Worm (Caenorhabditis elegans): ENCODE data around the gene wdr-83.

wdr-83 gene

ce11 chrII:5032669-5033068 is 1.2 kb upstream of the wdr-83 start (continued):
- TF ChIP-seq snpc-4 (tag; optimal IDR thresholded peaks at IDR 0.05) (no peak), duxl-1 (tag; optimal IDR thresholded peaks at IDR 0.05; ENCODE audit: poor library complexity) (peak; percentile 78), T26A8.4 (GFP tag; IDR thresholded peaks at IDR 0.05) (peak; percentile 84), F49E8.2 (tag; optimal IDR thresholded peaks at IDR 0.05; ENCODE audit: borderline replicate concordance) (peak; percentile 69), nhr-111 (GFP tag; optimal IDR thresholded peaks at IDR 0.05) (peak; percentile 42), dpl-1 (GFP tag; optimal IDR thresholded peaks at IDR 0.05) (peak; percentile 45), F37D6.2 (tag; optimal IDR thresholded peaks at IDR 0.05) (no peak), ceh-28 (tag; optimal IDR thresholded peaks at IDR 0.05) (no peak), rbr-2 (tag; optimal IDR thresholded peaks at IDR 0.05) (peak; percentile 46), ceh-82 (tag; optimal IDR thresholded peaks at IDR 0.05) (no peak), zfp-3 (GFP tag; conservative IDR thresholded peaks at IDR 0.05) (peak; percentile 79; the same call in 1 of the 2 replicates), lin-29 (GFP tag; IDR thresholded peaks at IDR 0.05) (no peak), ces-1 (GFP tag; optimal IDR thresholded peaks at IDR 0.05) (no peak), nhr-25 (tag; optimal IDR thresholded peaks at IDR 0.05; ENCODE audit: borderline replicate concordance, insufficient read depth) (peak; percentile 70), egl-43 (GFP tag; IDR thresholded peaks at IDR 0.05) (peak; percentile 94), tra-1 (GFP tag; IDR thresholded peaks at IDR 0.05) (peak; percentile 82), daf-8 (GFP tag; IDR thresholded peaks at IDR 0.05) (0 out of 2 replicates have a peak, but pooled peaks have one; percentile 21), ceh-32 (tag; optimal IDR thresholded peaks at IDR 0.05; ENCODE audit: poor library complexity) (no peak), nhr-41 (GFP tag; IDR thresholded peaks at IDR 0.05) (peak; percentile 81), ztf-11 (tag; optimal IDR thresholded peaks at IDR 0.05) (no peak), dmd-6 (GFP tag; IDR thresholded peaks at IDR 0.05) (peak; percentile 68), daf-12 (tag; optimal IDR thresholded peaks at IDR 0.05) (no peak), zag-1 (tag; optimal IDR thresholded peaks at IDR 0.05) (no peak), nhr-11 (tag; optimal IDR thresholded peaks at IDR 0.05) (peak; percentile 48)

- TF ChIP-seq unc-62 (GFP tag; optimal IDR thresholded peaks at IDR 0.05 in 1 of 2): peak in 1 of 2 experiments; percentile 99
- TF ChIP-seq unc-62 (tag; optimal IDR thresholded peaks at IDR 0.05): no peak
- TF ChIP-seq egl-27 (tag; optimal IDR thresholded peaks at IDR 0.05): no peak
These were observed 3.6 kb downstream of the wdr-83 start for ce11 chrII:5027952-5028351.

ce11 chrII:5022381-5022855 is 9.1 kb downstream of the wdr-83 start, which contains the start of the genes nsy-1 and F59A6.13:
Gene nsy-1 (plus strand): TSS chrII:5022757.
Gene F59A6.13 (plus strand): TSS chrII:5022805.
- no peak for TF ChIP-seq lir-3 (tag; optimal IDR thresholded peaks at IDR 0.05)
- peak; percentile 39 for TF ChIP-seq dve-1 (tag; optimal IDR thresholded peaks at IDR 0.05; ENCODE audit: insufficient read depth)
- no peak for TF ChIP-seq nhr-42 (GFP tag; IDR thresholded peaks at IDR 0.05)
- TF ChIP-seq lim-7 (GFP tag; IDR thresholded peaks at IDR 0.05): no peak
- TF ChIP-seq vab-7 (GFP tag; IDR thresholded peaks at IDR 0.05): no peak
- TF ChIP-seq lsy-2 (tag; optimal IDR thresholded peaks at IDR 0.05): no peak
- no peak for TF ChIP-seq F10B5.3 (tag; optimal IDR thresholded peaks at IDR 0.05)
- no peak for TF ChIP-seq snpc-4 (tag; optimal IDR thresholded peaks at IDR 0.05)
- no peak for TF ChIP-seq snpc-1.2 (GFP tag; IDR thresholded peaks at IDR 0.05)
- no peak for TF ChIP-seq rbr-2 (tag; optimal IDR thresholded peaks at IDR 0.05)
- no peak for TF ChIP-seq nhr-41 (GFP tag; IDR thresholded peaks at IDR 0.05)
- no peak for TF ChIP-seq ZK337.2 (GFP tag; IDR thresholded peaks at IDR 0.05)
- no peak for TF ChIP-seq lin-38 (GFP tag; IDR thresholded peaks at IDR 0.05)
- TF ChIP-seq aha-1 (tag): no peak
- no peak for TF ChIP-seq hif-1 (tag; optimal IDR thresholded peaks at IDR 0.05)
- TF ChIP-seq nhr-48 (tag; optimal IDR thresholded peaks at IDR 0.05): no peak
- no peak for TF ChIP-seq T20F7.1 (GFP tag; optimal IDR thresholded peaks at IDR 0.05)
- TF ChIP-seq nhr-102 (tag; optimal IDR thresholded peaks at IDR 0.05): no peak
- TF ChIP-seq dmd-6 (GFP tag; IDR thresholded peaks at IDR 0.05): peak; percentile 70
- no peak for TF ChIP-seq set-16 (GFP tag; IDR thresholded peaks at IDR 0.05)
- TF ChIP-seq dmd-9 (GFP tag; IDR thresholded peaks at IDR 0.05): no peak
- peak; percentile 3 for TF ChIP-seq nhr-28 (tag; optimal IDR thresholded peaks at IDR 0.05)
- TF ChIP-seq php-3 (GFP tag; IDR thresholded peaks at IDR 0.05): 0 out of 2 replicates have a peak, but pooled peaks have one; percentile 15
- TF ChIP-seq hlh-11 (tag; optimal IDR thresholded peaks at IDR 0.05): peak; percentile 10
- no peak for TF ChIP-seq saeg-2 (GFP tag; IDR thresholded peaks at IDR 0.05)
- TF ChIP-seq jun-1 (tag; optimal IDR thresholded peaks at IDR 0.05): no peak

Data from whole organism, L4 larva.